Worm (Caenorhabditis elegans): ENCODE measurements around the gene lgc-58.

ce11 chrX:6059163-6059782, 16.0 kb upstream of the lgc-58 start:
- TF ChIP-seq lin-15B (tag; optimal IDR thresholded peaks at IDR 0.05) (no peak), Y48G9A.11 (GFP tag; IDR thresholded peaks at IDR 0.05) (no peak), egl-27 (tag; optimal IDR thresholded peaks at IDR 0.05) (no peak), lin-38 (GFP tag; IDR thresholded peaks at IDR 0.05) (no peak), ZK337.2 (GFP tag; IDR thresholded peaks at IDR 0.05) (no peak)

Data from whole organism, L4 larva.